Fruit fly (Drosophila melanogaster) whole organism, prepupa: ENCODE data around the gene CG4199.

Experiments
- Blimp-1 ChIP-seq: fragments of 200-800 bp; sonication (Bioruptor generic); optimal IDR thresholded peaks from 3 replicates; lab custom pipeline; 2017; ENCODE audit warnings: missing biosample characterization, missing genetic modification characterization, mild to moderate bottlenecking, moderate library complexity, missing genetic modification reagents
- CG11294 ChIP-seq: fragments of 200-800 bp; sonication (Bioruptor generic); IDR thresholded peaks from 2 replicates; pipeline ENCODE4 v1.3.6; 2022; ENCODE audit warnings: missing biosample characterization, missing genetic modification characterization
- CG11762 ChIP-seq: fragments of 200-800 bp; sonication (Bioruptor generic); optimal IDR thresholded peaks from 3 replicates; lab custom pipeline; 2016; ENCODE audit warnings: missing biosample characterization, missing genetic modification characterization; ENCODE audit not compliant: insufficient read depth
- CG11902 ChIP-seq: fragments of 200-800 bp; sonication (Bioruptor generic); optimal IDR thresholded peaks from 3 replicates; lab custom pipeline; 2016; ENCODE audit warnings: missing biosample characterization, missing genetic modification characterization
- CG15336 ChIP-seq: fragments of 200-800 bp; sonication (Bioruptor generic); IDR thresholded peaks from 2 replicates; pipeline ENCODE4 v1.3.6; 2022; ENCODE audit warnings: missing biosample characterization, missing genetic modification characterization
- CG3032 ChIP-seq: fragments of 200-800 bp; optimal IDR thresholded peaks from 2 replicates; lab custom pipeline; 2019; ENCODE audit warnings: missing biosample characterization, mild to moderate bottlenecking, missing genetic modification characterization, moderate library complexity
- CG32006 ChIP-seq: fragments of 200-800 bp; sonication (Bioruptor generic); optimal IDR thresholded peaks from 3 replicates; lab custom pipeline; 2017; ENCODE audit warnings: missing biosample characterization, mild to moderate bottlenecking, missing genetic modification characterization
- CG4318 ChIP-seq: fragments of 200-800 bp; sonication (Bioruptor generic); optimal IDR thresholded peaks from 3 replicates; lab custom pipeline; 2017; ENCODE audit warnings: missing biosample characterization, mild to moderate bottlenecking, missing genetic modification characterization
- CG6163 ChIP-seq: fragments of 200-800 bp; sonication (Bioruptor generic); IDR thresholded peaks from 3 replicates; pipeline ENCODE4 v1.3.6; 2022; ENCODE audit warnings: missing biosample characterization, missing genetic modification characterization
- CG6792 ChIP-seq: fragments of 200-800 bp; sonication (Bioruptor generic); optimal IDR thresholded peaks from 3 replicates; lab custom pipeline; 2016; ENCODE audit warnings: missing biosample characterization, missing genetic modification characterization
- CG6808 ChIP-seq: fragments of 200-800 bp; sonication (Bioruptor generic); optimal IDR thresholded peaks from 3 replicates; lab custom pipeline; 2017; ENCODE audit warnings: missing biosample characterization, missing genetic modification characterization, mild to moderate bottlenecking, moderate library complexity, missing genetic modification reagents
- CG7368 ChIP-seq: fragments of 200-800 bp; sonication (Bioruptor generic); optimal IDR thresholded peaks from 3 replicates; lab custom pipeline; 2016; ENCODE audit warnings: missing biosample characterization, missing genetic modification characterization
- CG8319 ChIP-seq: fragments of 200-800 bp; sonication (Bioruptor generic); optimal IDR thresholded peaks from 3 replicates; lab custom pipeline; 2016; ENCODE audit warnings: missing biosample characterization, missing genetic modification characterization
- CG8632 ChIP-seq: fragments of 200-800 bp; sonication (Bioruptor generic); optimal IDR thresholded peaks from 3 replicates; lab custom pipeline; 2016; ENCODE audit warnings: missing biosample characterization, missing genetic modification characterization
- CG9139 ChIP-seq: fragments of 200-800 bp; sonication (Bioruptor generic); optimal IDR thresholded peaks from 3 replicates; lab custom pipeline; 2017; ENCODE audit warnings: missing biosample characterization, mild to moderate bottlenecking, missing genetic modification characterization
- Eip78C ChIP-seq: fragments of 200-800 bp; sonication (Bioruptor generic); peaks from one replicate; lab custom pipeline; 2016; ENCODE audit warnings: missing biosample characterization, missing genetic modification characterization
- Eip93F ChIP-seq: fragments of 200-800 bp; sonication (Bioruptor generic); optimal IDR thresholded peaks from 2 replicates; lab custom pipeline; 2016; ENCODE audit warnings: missing biosample characterization, mild to moderate bottlenecking, missing genetic modification characterization
- Ets96B ChIP-seq: fragments of 200-800 bp; optimal IDR thresholded peaks from 2 replicates; lab custom pipeline; 2019; ENCODE audit warnings: missing biosample characterization, mild to moderate bottlenecking, missing genetic modification characterization, moderate library complexity
- Gug ChIP-seq: fragments of 200-800 bp; sonication (Bioruptor generic); IDR thresholded peaks from 2 replicates; pipeline ENCODE4 v1.3.6; 2022; ENCODE audit warnings: missing biosample characterization, missing genetic modification characterization
- Hr39 ChIP-seq: fragments of 200-800 bp; sonication (Bioruptor generic); optimal IDR thresholded peaks from 2 replicates; lab custom pipeline; 2016; ENCODE audit warnings: missing biosample characterization, missing genetic modification characterization
- Hr4 ChIP-seq: fragments of 200-800 bp; sonication (Bioruptor generic); optimal IDR thresholded peaks from 3 replicates; lab custom pipeline; 2016; ENCODE audit warnings: missing biosample characterization, missing genetic modification characterization
- Lpt ChIP-seq: fragments of 200-800 bp; sonication (Bioruptor generic); optimal IDR thresholded peaks from 3 replicates; lab custom pipeline; 2016; ENCODE audit warnings: missing biosample characterization, missing genetic modification characterization
- Smox ChIP-seq: fragments of 200-800 bp; sonication (Bioruptor generic); optimal IDR thresholded peaks from 3 replicates; lab custom pipeline; 2016; ENCODE audit warnings: missing biosample characterization, missing genetic modification characterization
- Sox102F ChIP-seq: fragments of 200-800 bp; sonication (Bioruptor generic); optimal IDR thresholded peaks from 2 replicates; lab custom pipeline; 2016; ENCODE audit warnings: missing biosample characterization, mild to moderate bottlenecking, missing genetic modification characterization
- Sox14 ChIP-seq: fragments of 200-800 bp; sonication (Bioruptor generic); optimal IDR thresholded peaks from 3 replicates; lab custom pipeline; 2016; ENCODE audit warnings: missing biosample characterization, missing genetic modification characterization
- achi ChIP-seq: fragments of 200-800 bp; sonication (Bioruptor generic); optimal IDR thresholded peaks from 3 replicates; lab custom pipeline; 2016; ENCODE audit warnings: missing biosample characterization, missing genetic modification characterization
- acj6 ChIP-seq: fragments of 200-800 bp; sonication (Bioruptor generic); optimal IDR thresholded peaks from 3 replicates; lab custom pipeline; 2016; ENCODE audit warnings: missing biosample characterization, missing genetic modification characterization
- cyc ChIP-seq: fragments of 200-800 bp; sonication (Bioruptor generic); optimal IDR thresholded peaks from 3 replicates; lab custom pipeline; 2016; ENCODE audit warnings: missing biosample characterization, missing genetic modification characterization
- dac ChIP-seq: fragments of 200-800 bp; sonication (Bioruptor generic); optimal IDR thresholded peaks from 2 replicates; lab custom pipeline; 2017; ENCODE audit warnings: missing biosample characterization, mild to moderate bottlenecking, missing genetic modification characterization
- eg ChIP-seq: fragments of 200-800 bp; sonication (Bioruptor generic); IDR thresholded peaks from 3 replicates; pipeline ENCODE4 v1.3.6; 2022; ENCODE audit warnings: missing biosample characterization, missing genetic modification characterization
- esn ChIP-seq: fragments of 200-800 bp; sonication (Bioruptor generic); optimal IDR thresholded peaks from 2 replicates; lab custom pipeline; 2016; ENCODE audit warnings: missing biosample characterization, mild to moderate bottlenecking, missing genetic modification characterization, moderate library complexity
- fd59A ChIP-seq: fragments of 200-800 bp; sonication (Bioruptor generic); optimal IDR thresholded peaks from 2 replicates; lab custom pipeline; 2017; ENCODE audit warnings: missing biosample characterization, mild to moderate bottlenecking, missing genetic modification characterization, missing genetic modification reagents
- fkh ChIP-seq: fragments of 200-800 bp; sonication (Bioruptor generic); optimal IDR thresholded peaks from 3 replicates; lab custom pipeline; 2017; ENCODE audit warnings: missing biosample characterization, mild to moderate bottlenecking, missing genetic modification characterization, moderate library complexity
- lz ChIP-seq: fragments of 200-800 bp; sonication (Bioruptor generic); optimal IDR thresholded peaks from 3 replicates; lab custom pipeline; 2016; ENCODE audit warnings: missing biosample characterization, missing genetic modification characterization
- net ChIP-seq: fragments of 200-800 bp; sonication (Bioruptor generic); optimal IDR thresholded peaks from 3 replicates; lab custom pipeline; 2016; ENCODE audit warnings: missing biosample characterization, missing genetic modification characterization
- salr ChIP-seq, 2 experiments: fragments of 200-800 bp; sonication (Bioruptor generic); optimal IDR thresholded peaks; 3 replicates each; lab custom pipeline; 2016 to 2018; ENCODE audit warnings: missing biosample characterization in 2 of 2, missing genetic modification characterization in 2 of 2, mild to moderate bottlenecking in 1 of 2
- svp ChIP-seq: fragments of 200-800 bp; sonication (Bioruptor generic); peaks from one replicate; lab custom pipeline; 2016; ENCODE audit warnings: missing biosample characterization, missing genetic modification characterization
- topi ChIP-seq: fragments of 200-800 bp; sonication (Bioruptor generic); optimal IDR thresholded peaks from 3 replicates; lab custom pipeline; 2016; ENCODE audit warnings: missing biosample characterization, missing genetic modification characterization
- vri ChIP-seq: fragments of 200-800 bp; sonication (Bioruptor generic); optimal IDR thresholded peaks from 3 replicates; lab custom pipeline; 2016; ENCODE audit warnings: missing biosample characterization, mild to moderate bottlenecking, missing genetic modification characterization

The CG4199 gene

DNA sequence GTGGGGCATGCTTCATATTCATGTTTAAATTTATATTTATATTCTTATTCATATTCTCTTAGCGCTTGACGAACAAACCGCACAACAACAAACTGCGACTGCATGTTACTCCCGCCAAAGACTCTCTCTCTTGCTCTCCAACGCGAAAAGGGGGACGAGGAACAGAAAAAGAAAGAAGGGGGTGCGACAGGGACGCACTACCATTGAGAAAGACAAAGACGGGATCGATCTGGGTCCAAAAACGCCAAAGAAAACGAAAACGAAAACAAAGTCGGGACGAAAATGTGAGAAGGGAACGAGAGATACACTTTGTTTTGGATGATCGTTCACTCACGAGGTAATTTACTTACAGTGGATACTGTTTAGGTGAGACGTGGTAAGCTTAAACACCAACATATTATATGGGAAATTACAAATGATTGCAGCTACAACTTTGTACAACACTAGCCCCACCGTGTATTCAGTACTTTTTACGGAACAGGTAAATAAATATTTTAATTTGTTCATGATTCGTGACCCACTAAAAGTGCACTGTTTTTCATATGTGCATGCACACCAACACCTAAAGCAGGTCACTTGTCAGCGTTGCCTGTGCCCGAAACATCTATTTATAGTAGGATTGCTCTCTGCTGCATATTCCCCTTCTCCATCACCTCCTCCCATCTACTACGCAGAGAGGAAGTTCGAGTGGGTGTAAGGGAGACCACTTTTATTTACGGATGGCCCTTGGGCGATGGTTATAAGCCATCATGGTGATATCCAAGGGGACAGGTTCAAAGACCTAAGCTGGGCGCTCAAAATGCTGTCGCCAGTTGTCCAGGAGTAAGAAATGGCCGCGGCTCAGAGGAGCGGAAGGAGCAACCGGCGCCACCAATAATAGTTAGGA lies 48.7 kb upstream of the CG4199 start (continued):
- TF ChIP-seq Gug (GFP tag; lab: Robert Waterston, UW) = peak; percentile 48
- TF ChIP-seq Sox14 = peak; percentile 84
- TF ChIP-seq CG15336 (GFP tag; lab: Robert Waterston, UW) = peak; percentile 70
- TF ChIP-seq CG9139 = peak; percentile 22
- TF ChIP-seq Hr4 = peak; percentile 71
- TF ChIP-seq net (GFP tag; lab: Kevin White, UChicago) = peak; percentile 61
- no peak for TF ChIP-seq fkh (GFP tag; lab: Kevin White, UChicago)
- TF ChIP-seq salr (GFP tag; optimal IDR thresholded peaks at IDR 0.05; lab: Kevin White, UChicago) = peak; percentile 37 to 55
- peak; percentile 41 for TF ChIP-seq CG8319 (GFP tag; lab: Kevin White, UChicago)
- peak; percentile 71 for TF ChIP-seq Sox102F (GFP tag; lab: Kevin White, UChicago)
- TF ChIP-seq CG11902 (GFP tag; lab: Kevin White, UChicago) = peak; percentile 40
- peak; percentile 68 for TF ChIP-seq CG7368 (GFP tag; lab: Kevin White, UChicago)
- peak; percentile 34; the same call in 1 of the 2 replicates for TF ChIP-seq CG11294 (GFP tag; lab: Robert Waterston, UW)
- TF ChIP-seq lz (GFP tag; lab: Kevin White, UChicago) = peak; percentile 73
- TF ChIP-seq CG6808 = peak; percentile 74
- peak; percentile 72 for TF ChIP-seq esn (GFP tag; lab: Kevin White, UChicago)
- TF ChIP-seq CG4318 (GFP tag; lab: Kevin White, UChicago) = peak; percentile 34

DNA sequence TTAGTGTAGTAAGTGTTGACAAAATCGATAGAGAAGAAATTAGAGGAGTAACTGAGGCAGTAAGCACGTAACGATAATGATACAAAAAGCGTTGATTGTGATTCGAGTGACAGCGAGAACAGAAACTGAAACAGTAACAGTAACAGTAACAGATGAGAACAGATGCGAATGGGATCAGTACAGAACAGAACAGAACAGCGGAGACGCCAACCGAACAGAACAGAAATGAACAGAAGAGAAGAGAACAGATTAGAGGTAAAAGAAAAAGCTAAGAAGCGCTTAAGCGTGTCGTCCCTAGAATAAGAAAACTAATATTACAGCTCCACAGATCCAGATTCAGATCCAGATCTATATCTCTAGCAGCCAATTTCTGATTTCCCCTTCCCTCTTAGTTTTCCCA lies 39.4 kb upstream of the CG4199 start:
- TF ChIP-seq net (GFP tag; lab: Kevin White, UChicago) (no peak), CG6792 (GFP tag; lab: Kevin White, UChicago) (no peak), CG8632 (GFP tag; lab: Kevin White, UChicago) (no peak), Ets96B (tag; lab: Kevin White, UChicago) (no peak), achi (GFP tag; lab: Kevin White, UChicago) (no peak), Blimp-1 (GFP tag; lab: Kevin White, UChicago) (no peak), svp (no peak), Smox (GFP tag; lab: Kevin White, UChicago) (no peak), fd59A (no peak), CG11762 (no peak), CG32006 (GFP tag; lab: Kevin White, UChicago) (no peak), Lpt (no peak), vri (GFP tag; lab: Kevin White, UChicago) (no peak), Eip93F (GFP tag; lab: Kevin White, UChicago) (no peak), Sox14 (no peak)

DNA sequence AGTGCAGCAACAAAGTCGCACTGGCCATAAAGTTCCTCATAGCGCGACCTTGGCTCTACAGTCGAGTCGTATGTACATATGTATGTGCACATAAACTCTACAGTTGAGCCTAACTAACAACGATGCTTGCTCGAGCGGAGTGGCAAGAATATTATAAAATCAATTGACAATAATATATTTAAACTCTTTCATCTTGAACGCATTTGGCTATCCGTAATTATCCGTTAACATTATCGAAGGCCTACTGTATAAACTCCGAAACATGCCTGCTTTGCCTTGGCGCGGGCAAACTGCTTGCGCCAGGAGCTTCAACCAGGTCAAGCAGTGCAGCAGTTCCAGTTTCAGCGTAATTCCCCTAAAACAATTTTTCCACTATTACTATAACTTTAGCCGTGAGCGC lies 35.4 kb upstream of the CG4199 start:
- no peak for TF ChIP-seq CG32006 (GFP tag; lab: Kevin White, UChicago)
- peak; percentile 9 for TF ChIP-seq topi (GFP tag; lab: Kevin White, UChicago)
- TF ChIP-seq Eip78C = peak; percentile 47
- TF ChIP-seq eg (GFP tag; lab: Robert Waterston, UW) = peak; percentile 64; the same call in 2 of the 3 replicates
- TF ChIP-seq Gug (GFP tag; lab: Robert Waterston, UW) = peak; percentile 45
- peak; percentile 74 for TF ChIP-seq CG11294 (GFP tag; lab: Robert Waterston, UW)
- no peak for TF ChIP-seq CG3032
- no peak for TF ChIP-seq dac
- peak; percentile 30 for TF ChIP-seq svp
- peak; percentile 71 for TF ChIP-seq CG15336 (GFP tag; lab: Robert Waterston, UW)
- TF ChIP-seq cyc (GFP tag; lab: Kevin White, UChicago) = peak; percentile 9
- peak; percentile 75 for TF ChIP-seq CG6163 (GFP tag; lab: Robert Waterston, UW)
- TF ChIP-seq Hr39 = no peak
- peak; percentile 14 for TF ChIP-seq acj6 (GFP tag; lab: Kevin White, UChicago)
